Fruit fly (Drosophila melanogaster) whole organism, embryonic: ENCODE measurements around the gene CG43902.
A peak's percentile ranks its signal among the peaks of the same experiment; 100 is the strongest.

Source experiments
- Aef1 ChIP-seq: fragments of 200-800 bp; sonication (Bioruptor generic); IDR thresholded peaks from 3 replicates; pipeline ENCODE4 v1.3.6; 2022; ENCODE audit warnings: missing biosample characterization, missing genetic modification characterization
- Bdp1 ChIP-seq: fragments of 200-800 bp; sonication (Bioruptor generic); optimal IDR thresholded peaks from 3 replicates; lab custom pipeline; 2016; ENCODE audit warnings: missing biosample characterization, missing genetic modification characterization
- Bgb ChIP-seq: fragments of 200-800 bp; sonication (Bioruptor generic); IDR thresholded peaks from 2 replicates; pipeline ENCODE4 v1.3.6; 2022; ENCODE audit warnings: missing biosample characterization, missing genetic modification characterization; ENCODE audit not compliant: partially characterized antibody
- Blimp-1 ChIP-seq: fragments of 200-800 bp; sonication (Bioruptor generic); optimal IDR thresholded peaks from 3 replicates; lab custom pipeline; 2018; ENCODE audit warnings: missing biosample characterization, missing genetic modification characterization, mild to moderate bottlenecking, moderate library complexity, missing genetic modification reagents
- CG10366 ChIP-seq: fragments of 200-800 bp; sonication (Bioruptor generic); IDR thresholded peaks from 2 replicates; pipeline ENCODE4 v1.3.6; 2022; ENCODE audit warnings: missing biosample characterization, missing genetic modification characterization
- CG10431 ChIP-seq: fragments of 200-800 bp; sonication (Bioruptor generic); optimal IDR thresholded peaks from 3 replicates; lab custom pipeline; 2018; ENCODE audit warnings: missing biosample characterization, mild to moderate bottlenecking, missing genetic modification characterization
- CG11398 ChIP-seq: fragments of 200-800 bp; sonication (Bioruptor generic); optimal IDR thresholded peaks from 2 replicates; lab custom pipeline; 2016; ENCODE audit warnings: missing biosample characterization, missing genetic modification characterization
- CG11560 ChIP-seq: fragments of 200-800 bp; sonication (Bioruptor generic); IDR thresholded peaks from 3 replicates; pipeline ENCODE4 v1.3.6; 2022; ENCODE audit warnings: missing biosample characterization, missing genetic modification characterization
- CG11696 ChIP-seq: fragments of 200-800 bp; sonication (Bioruptor generic); IDR thresholded peaks from 2 replicates; pipeline ENCODE4 v1.3.6; 2022; ENCODE audit warnings: missing biosample characterization, missing genetic modification characterization
- CG14014 ChIP-seq: fragments of 200-800 bp; sonication (Bioruptor generic); IDR thresholded peaks from 2 replicates; pipeline ENCODE4 v1.3.6; 2022; ENCODE audit warnings: missing biosample characterization, missing genetic modification characterization
- CG15073 ChIP-seq: fragments of 200-800 bp; sonication (Bioruptor generic); optimal IDR thresholded peaks from 2 replicates; lab custom pipeline; 2016; ENCODE audit warnings: missing biosample characterization, missing genetic modification characterization
- CG16815 ChIP-seq: fragments of 200-800 bp; sonication (Bioruptor generic); optimal IDR thresholded peaks from 3 replicates; lab custom pipeline; 2017; ENCODE audit warnings: missing biosample characterization, mild to moderate bottlenecking, missing genetic modification characterization
- CG17186 ChIP-seq: fragments of 200-800 bp; sonication (Bioruptor generic); optimal IDR thresholded peaks from 3 replicates; lab custom pipeline; 2017; ENCODE audit warnings: missing biosample characterization, missing genetic modification reagents, missing genetic modification characterization
- CG18476 ChIP-seq: fragments of 200-800 bp; sonication (Bioruptor generic); optimal IDR thresholded peaks from 2 replicates; lab custom pipeline; 2016; ENCODE audit warnings: missing biosample characterization, mild to moderate bottlenecking, missing genetic modification characterization
- CG2199 ChIP-seq: fragments of 200-800 bp; sonication (Bioruptor generic); IDR thresholded peaks from 3 replicates; pipeline ENCODE4 v1.3.6; 2022; ENCODE audit warnings: missing biosample characterization, missing genetic modification characterization
- CG2678 ChIP-seq: fragments of 200-800 bp; sonication (Bioruptor generic); optimal IDR thresholded peaks from 3 replicates; lab custom pipeline; 2019; ENCODE audit warnings: missing biosample characterization, mild to moderate bottlenecking, missing genetic modification characterization, moderate library complexity
- CG34422 ChIP-seq: fragments of 200-800 bp; sonication (Bioruptor generic); IDR thresholded peaks from 3 replicates; pipeline ENCODE4 v1.3.6; 2022; ENCODE audit warnings: missing biosample characterization, missing genetic modification characterization
- CG3847 ChIP-seq: fragments of 200-800 bp; sonication (Bioruptor generic); IDR thresholded peaks from 2 replicates; pipeline ENCODE4 v1.3.6; 2022; ENCODE audit warnings: missing biosample characterization, missing genetic modification characterization
- CG4404 ChIP-seq: fragments of 200-800 bp; sonication (Bioruptor generic); IDR thresholded peaks from 2 replicates; pipeline ENCODE4 v1.3.6; 2022; ENCODE audit warnings: missing biosample characterization, missing genetic modification characterization
- CG4617 ChIP-seq: fragments of 200-800 bp; sonication (Bioruptor generic); optimal IDR thresholded peaks from 3 replicates; lab custom pipeline; 2016; ENCODE audit warnings: missing biosample characterization, missing genetic modification characterization, borderline replicate concordance
- CG4730 ChIP-seq: fragments of 200-800 bp; sonication (Bioruptor generic); IDR thresholded peaks from 2 replicates; pipeline ENCODE4 v1.3.6; 2022; ENCODE audit warnings: missing biosample characterization, missing genetic modification characterization
- CG6272 ChIP-seq: fragments of 200-800 bp; sonication (Bioruptor generic); IDR thresholded peaks from 2 replicates; pipeline ENCODE4 v1.3.6; 2022; ENCODE audit warnings: missing biosample characterization, missing genetic modification characterization
- CG6791 ChIP-seq: fragments of 200-800 bp; sonication (Bioruptor generic); IDR thresholded peaks from 3 replicates; pipeline ENCODE4 v1.3.6; 2022; ENCODE audit warnings: missing biosample characterization, missing genetic modification characterization; ENCODE audit not compliant: partially characterized antibody
- CG6854 ChIP-seq: fragments of 200-800 bp; sonication (Bioruptor generic); optimal IDR thresholded peaks from 3 replicates; lab custom pipeline; 2017; ENCODE audit warnings: missing biosample characterization, mild to moderate bottlenecking, missing genetic modification characterization
- CG8388 ChIP-seq: fragments of 200-800 bp; sonication (Bioruptor generic); optimal IDR thresholded peaks from 2 replicates; lab custom pipeline; 2019; ENCODE audit warnings: missing biosample characterization, mild to moderate bottlenecking, missing genetic modification characterization, moderate library complexity
- CG8924 ChIP-seq: fragments of 200-800 bp; optimal IDR thresholded peaks from 3 replicates; lab custom pipeline; 2019; ENCODE audit warnings: missing biosample characterization, mild to moderate bottlenecking, missing genetic modification characterization, moderate library complexity
- D ChIP-seq, 2 experiments: fragments of 200-800 bp in 1 of 2; fragments of >200 bp in 1 of 2; sonication (Bioruptor generic) in 1 of 2; optimal IDR thresholded peaks; 2 replicates in 1 of 2; 3 replicates in 1 of 2; lab custom pipeline; 2017; ENCODE audit warnings: mild to moderate bottlenecking in 1 of 2, missing biosample characterization in 1 of 2, missing genetic modification characterization in 1 of 2, missing genetic modification reagents in 1 of 2
- Dad ChIP-seq: fragments of 200-800 bp; sonication (Bioruptor generic); optimal IDR thresholded peaks from 3 replicates; lab custom pipeline; 2016; ENCODE audit warnings: missing biosample characterization, missing genetic modification characterization
- Drgx ChIP-seq: fragments of 200-800 bp; sonication (Bioruptor generic); IDR thresholded peaks from 2 replicates; pipeline ENCODE4 v1.3.6; 2022; ENCODE audit warnings: missing biosample characterization, missing genetic modification characterization
- HLHmδ ChIP-seq: fragments of 200-800 bp; sonication (Bioruptor generic); optimal IDR thresholded peaks from 2 replicates; lab custom pipeline; 2018; ENCODE audit warnings: missing biosample characterization, mild to moderate bottlenecking, missing genetic modification characterization, moderate library complexity
- Hsf ChIP-seq: fragments of 200-800 bp; sonication (Bioruptor generic); optimal IDR thresholded peaks from 3 replicates; lab custom pipeline; 2016; ENCODE audit warnings: missing biosample characterization, missing genetic modification characterization
- Pdp1 ChIP-seq, 2 experiments: fragments of 200-800 bp; sonication (Bioruptor generic); optimal IDR thresholded peaks; 3 replicates each; lab custom pipeline; 2016; ENCODE audit warnings: missing biosample characterization in 2 of 2, missing genetic modification characterization in 2 of 2, mild to moderate bottlenecking in 1 of 2, moderate library complexity in 1 of 2
- Xrp1 ChIP-seq: fragments of 200-800 bp; sonication (Bioruptor generic); IDR thresholded peaks from 2 replicates; pipeline ENCODE4 v1.3.6; 2022; ENCODE audit warnings: missing biosample characterization, missing genetic modification characterization
- ab ChIP-seq: fragments of 200-800 bp; sonication (Bioruptor generic); optimal IDR thresholded peaks from 2 replicates; lab custom pipeline; 2016; ENCODE audit warnings: missing biosample characterization, missing genetic modification characterization
- ap ChIP-seq: fragments of 200-800 bp; sonication (Bioruptor generic); IDR thresholded peaks from 2 replicates; pipeline ENCODE4 v1.3.6; 2022; ENCODE audit warnings: missing biosample characterization, missing genetic modification characterization
- bigmax ChIP-seq: fragments of 200-800 bp; sonication (Bioruptor generic); optimal IDR thresholded peaks from 2 replicates; lab custom pipeline; 2018; ENCODE audit warnings: missing biosample characterization, mild to moderate bottlenecking, missing genetic modification characterization
- crc ChIP-seq: fragments of 200-800 bp; sonication (Bioruptor generic); optimal IDR thresholded peaks from 2 replicates; lab custom pipeline; 2016; ENCODE audit warnings: missing biosample characterization, missing genetic modification characterization
- gem ChIP-seq: fragments of 200-800 bp; sonication (Bioruptor generic); optimal IDR thresholded peaks from 2 replicates; lab custom pipeline; 2019; ENCODE audit warnings: missing biosample characterization, mild to moderate bottlenecking, missing genetic modification characterization, moderate library complexity
- knrl ChIP-seq: fragments of 200-800 bp; sonication (Bioruptor generic); IDR thresholded peaks from 3 replicates; pipeline ENCODE4 v1.3.6; 2022; ENCODE audit warnings: missing biosample characterization, missing genetic modification characterization; ENCODE audit not compliant: partially characterized antibody
- onecut ChIP-seq: fragments of 200-800 bp; sonication (Bioruptor generic); IDR thresholded peaks from 2 replicates; pipeline ENCODE4 v1.3.6; 2022; ENCODE audit warnings: missing biosample characterization, missing genetic modification characterization
- pho ChIP-seq: fragments of 200-800 bp; sonication (Bioruptor generic); optimal IDR thresholded peaks from 2 replicates; lab custom pipeline; 2016; ENCODE audit warnings: missing biosample characterization, missing genetic modification characterization
- pum ChIP-seq: fragments of 200-800 bp; sonication (Bioruptor generic); optimal IDR thresholded peaks from 2 replicates; lab custom pipeline; 2016; ENCODE audit warnings: missing biosample characterization, missing genetic modification characterization
- ranshi ChIP-seq: fragments of 200-800 bp; sonication (Bioruptor generic); IDR thresholded peaks from 2 replicates; pipeline ENCODE4 v1.3.6; 2022; ENCODE audit warnings: missing biosample characterization, missing genetic modification characterization
- sens ChIP-seq: fragments of 200-800 bp; sonication (Bioruptor generic); peaks from one replicate; lab custom pipeline; 2016; ENCODE audit warnings: missing biosample characterization, missing genetic modification characterization
- tap ChIP-seq: fragments of 200-800 bp; optimal IDR thresholded peaks from 3 replicates; lab custom pipeline; 2019; ENCODE audit warnings: missing biosample characterization, mild to moderate bottlenecking, missing genetic modification characterization, moderate library complexity
- tgo ChIP-seq: fragments of 200-800 bp; sonication (Bioruptor generic); IDR thresholded peaks from 3 replicates; pipeline ENCODE4 v1.3.6; 2022; ENCODE audit warnings: missing biosample characterization, missing genetic modification characterization
- tio ChIP-seq: fragments of 200-800 bp; sonication (Bioruptor generic); optimal IDR thresholded peaks from 2 replicates; lab custom pipeline; 2017; ENCODE audit warnings: missing biosample characterization, missing genetic modification characterization, inconsistent platforms
- wek ChIP-seq: fragments of 200-800 bp; sonication (Bioruptor generic); optimal IDR thresholded peaks from 3 replicates; lab custom pipeline; 2018; ENCODE audit warnings: missing biosample characterization, mild to moderate bottlenecking, missing genetic modification characterization, moderate library complexity

CG43902 gene

dm6 chrX:10210317-10210873 lies 52.2 kb downstream of the CG43902 start (continued):
- no peak for TF ChIP-seq CG4404 (GFP tag; lab: Robert Waterston, UW)
- TF ChIP-seq Dad, result no peak
- TF ChIP-seq CG4617 (GFP tag; lab: Kevin White, UChicago), result no peak
- no peak for TF ChIP-seq tio
- TF ChIP-seq CG14014 (GFP tag; lab: Robert Waterston, UW), result 0 out of 2 replicates have a peak, but pooled peaks have one; percentile 22
- no peak for TF ChIP-seq Bgb (GFP tag; lab: Robert Waterston, UW)
- TF ChIP-seq CG8388 (GFP tag; lab: Kevin White, UChicago), result peak; percentile 65
- TF ChIP-seq pho (GFP tag; lab: Kevin White, UChicago), result no peak
- TF ChIP-seq CG10431 (GFP tag; lab: Kevin White, UChicago), result no peak
- no peak for TF ChIP-seq D (optimal IDR thresholded peaks at IDR 0.05; lab: Kevin White, UChicago)
- TF ChIP-seq D (GFP tag; optimal IDR thresholded peaks at IDR 0.05; lab: Kevin White, UChicago), result no peak
- TF ChIP-seq sens (GFP tag; lab: Kevin White, UChicago), result peak; percentile 20
- TF ChIP-seq CG11696, result 0 out of 2 replicates have a peak, but pooled peaks have one; percentile 41
- no peak for TF ChIP-seq wek (GFP tag; lab: Kevin White, UChicago)
- peak; percentile 42 for TF ChIP-seq Drgx (GFP tag; lab: Robert Waterston, UW)
- no peak for TF ChIP-seq onecut (GFP tag; lab: Robert Waterston, UW)
- no peak for TF ChIP-seq CG6791 (GFP tag; lab: Robert Waterston, UW)
- no peak for TF ChIP-seq gem (tag; lab: Kevin White, UChicago)

dm6 chrX:10211128-10211914 lies 53.1 kb downstream of the CG43902 start:
- TF ChIP-seq Aef1 (GFP tag; lab: Robert Waterston, UW) (peak; percentile 37; the same call in 1 of the 3 replicates), ranshi (peak; percentile 49; the same call in 1 of the 2 replicates), Xrp1 (GFP tag; lab: Robert Waterston, UW) (peak; percentile 57), knrl (GFP tag; lab: Robert Waterston, UW) (no peak), crc (GFP tag; lab: Kevin White, UChicago) (peak; percentile 33), CG18476 (GFP tag; lab: Kevin White, UChicago) (peak; percentile 37), pum (GFP tag; lab: Kevin White, UChicago) (peak; percentile 45), CG4730 (GFP tag; lab: Robert Waterston, UW) (no peak), HLHmδ (GFP tag; lab: Kevin White, UChicago) (peak; percentile 35), bigmax (GFP tag; lab: Kevin White, UChicago) (no peak), ap (GFP tag; lab: Robert Waterston, UW) (no peak), CG3847 (GFP tag; lab: Robert Waterston, UW) (no peak), CG10366 (GFP tag; lab: Robert Waterston, UW) (peak; percentile 44; the same call in 1 of the 2 replicates), CG15073 (GFP tag; lab: Kevin White, UChicago) (peak; percentile 17), tio (peak; percentile 54), CG8924 (tag; lab: Kevin White, UChicago) (peak; percentile 61), Bdp1 (GFP tag; lab: Kevin White, UChicago) (no peak), Blimp-1 (GFP tag; lab: Kevin White, UChicago) (peak; percentile 56), CG17186 (GFP tag; lab: Kevin White, UChicago) (no peak), Hsf (GFP tag; lab: Kevin White, UChicago) (peak; percentile 67), CG2678 (tag; lab: Kevin White, UChicago) (peak; percentile 80), CG6854 (peak; percentile 45), CG16815 (GFP tag; lab: Kevin White, UChicago) (peak; percentile 39), CG11398 (GFP tag; lab: Kevin White, UChicago) (no peak), CG2199 (no peak), CG11560 (tag; lab: Robert Waterston, UW) (no peak), CG6272 (GFP tag; lab: Robert Waterston, UW) (no peak), CG34422 (GFP tag; lab: Robert Waterston, UW) (no peak), tap (tag; lab: Kevin White, UChicago) (peak; percentile 41), Pdp1 (GFP tag; optimal IDR thresholded peaks at IDR 0.05; lab: Kevin White, UChicago) (peak; percentile 22 to 31), ab (GFP tag; lab: Kevin White, UChicago) (no peak), tgo (no peak)
